Worm (Caenorhabditis elegans) whole organism, young adult: ENCODE measurements around the gene dpf-1.

ENCODE experiments used
- B0261.1 ChIP-seq: sonication (generic microtip); optimal IDR thresholded peaks from 2 replicates; lab custom pipeline; 2016; ENCODE audit warnings: mild to moderate bottlenecking, missing genetic modification characterization, moderate library complexity, missing compliant biosample characterization
- C17E4.6 ChIP-seq: fragments of 200-800 bp; sonication (Bioruptor generic); IDR thresholded peaks from 2 replicates; pipeline ENCODE4 v1.3.6; 2022; ENCODE audit warnings: missing genetic modification reagents, missing genetic modification characterization, missing compliant biosample characterization
- D2030.7 ChIP-seq: fragments of 200-800 bp; sonication (Bioruptor generic); IDR thresholded peaks from 2 replicates; pipeline ENCODE4 v1.3.6; 2022; ENCODE audit warnings: missing genetic modification reagents, missing genetic modification characterization, missing compliant biosample characterization
- F23B12.7 ChIP-seq: sonication (generic microtip); optimal IDR thresholded peaks from 2 replicates; lab custom pipeline; 2017; ENCODE audit warnings: missing genetic modification characterization, mild to moderate bottlenecking, missing compliant biosample characterization, antibody characterized with exemption, moderate library complexity; ENCODE audit not compliant: insufficient read depth
- F33H1.4 ChIP-seq: fragments of 200-800 bp; sonication (Bioruptor generic); IDR thresholded peaks from 2 replicates; pipeline ENCODE4 v1.3.6; 2022; ENCODE audit warnings: missing genetic modification reagents, missing genetic modification characterization, missing compliant biosample characterization
- F49E8.2 ChIP-seq: sonication (generic microtip); optimal IDR thresholded peaks from 3 replicates; lab custom pipeline; 2017; ENCODE audit warnings: missing genetic modification characterization, mild to moderate bottlenecking, missing compliant biosample characterization, antibody characterized with exemption, moderate library complexity; ENCODE audit not compliant: insufficient read depth
- F52B5.7 ChIP-seq: sonication (generic microtip); optimal IDR thresholded peaks from 2 replicates; lab custom pipeline; 2016; ENCODE audit warnings: mild to moderate bottlenecking, missing genetic modification characterization, missing compliant biosample characterization
- ZK185.1 ChIP-seq: sonication (generic microtip); optimal IDR thresholded peaks from 2 replicates; lab custom pipeline; 2016; ENCODE audit warnings: mild to moderate bottlenecking, missing genetic modification characterization, missing compliant biosample characterization; ENCODE audit not compliant: poor library complexity, severe bottlenecking
- aptf-2 ChIP-seq: fragments of 200-800 bp; sonication (Bioruptor generic); conservative IDR thresholded peaks from 2 replicates; pipeline ENCODE4 v1.3.6; 2022; ENCODE audit warnings: missing genetic modification reagents, missing genetic modification characterization, missing compliant biosample characterization
- athp-1 ChIP-seq: sonication (generic microtip); optimal IDR thresholded peaks from 2 replicates; lab custom pipeline; 2017; ENCODE audit warnings: mild to moderate bottlenecking, missing genetic modification characterization, missing compliant biosample characterization
- ceh-27 ChIP-seq: fragments of 200-800 bp; sonication (Bioruptor generic); optimal IDR thresholded peaks from 2 replicates; lab custom pipeline; 2018; ENCODE audit warnings: mild to moderate bottlenecking, missing genetic modification characterization, moderate library complexity, missing compliant biosample characterization
- ceh-40 ChIP-seq: fragments of 200-800 bp; sonication (Bioruptor generic); IDR thresholded peaks from 2 replicates; pipeline ENCODE4 v1.3.6; 2022; ENCODE audit warnings: missing genetic modification characterization, missing compliant biosample characterization
- ceh-91 ChIP-seq: fragments of 200-800 bp; sonication (Bioruptor generic); IDR thresholded peaks from 2 replicates; pipeline ENCODE4 v1.3.6; 2022; ENCODE audit warnings: missing genetic modification reagents, missing genetic modification characterization, missing compliant biosample characterization
- chd-7 ChIP-seq: sonication (generic microtip); optimal IDR thresholded peaks from 2 replicates; lab custom pipeline; 2016; ENCODE audit warnings: mild to moderate bottlenecking, missing genetic modification characterization, moderate library complexity, missing compliant biosample characterization
- die-1 ChIP-seq: sonication (generic microtip); optimal IDR thresholded peaks from 2 replicates; lab custom pipeline; 2016; ENCODE audit warnings: missing genotype, mild to moderate bottlenecking, missing genetic modification characterization, missing compliant biosample characterization
- dox-1 ChIP-seq: fragments of 200-800 bp; sonication (Bioruptor generic); IDR thresholded peaks from 2 replicates; pipeline ENCODE4 v1.3.6; 2022; ENCODE audit warnings: missing genetic modification reagents, missing genetic modification characterization, missing compliant biosample characterization
- egl-44 ChIP-seq: fragments of 200-800 bp; sonication (Bioruptor generic); IDR thresholded peaks from 2 replicates; pipeline ENCODE4 v1.3.6; 2022; ENCODE audit warnings: missing genetic modification reagents, missing genetic modification characterization, missing compliant biosample characterization
- fkh-3 ChIP-seq: sonication (generic microtip); optimal IDR thresholded peaks from 2 replicates; lab custom pipeline; 2016; ENCODE audit warnings: mild to moderate bottlenecking, missing genetic modification characterization, missing compliant biosample characterization
- gei-17 ChIP-seq: fragments of 200-800 bp; sonication (Bioruptor generic); optimal IDR thresholded peaks from 2 replicates; lab custom pipeline; 2018; ENCODE audit warnings: mild to moderate bottlenecking, missing genetic modification characterization, missing compliant biosample characterization
- him-1 ChIP-seq: sonication (generic microtip); optimal IDR thresholded peaks from 2 replicates; lab custom pipeline; 2016; ENCODE audit warnings: missing genotype, missing genetic modification reagents, missing genetic modification characterization, missing compliant biosample characterization
- hmg-1.2 ChIP-seq: fragments of 200-800 bp; sonication (Bioruptor generic); IDR thresholded peaks from 2 replicates; pipeline ENCODE4 v1.3.6; 2022; ENCODE audit warnings: missing genetic modification reagents, missing genetic modification characterization, missing compliant biosample characterization
- let-526 ChIP-seq: fragments of 200-800 bp; sonication (Bioruptor generic); IDR thresholded peaks from 2 replicates; pipeline ENCODE4 v1.3.6; 2022; ENCODE audit warnings: missing genetic modification reagents, missing genetic modification characterization, missing compliant biosample characterization
- lir-1 ChIP-seq: fragments of 200-800 bp; sonication (Bioruptor generic); conservative IDR thresholded peaks from 2 replicates; pipeline ENCODE4 v1.3.6; 2022; ENCODE audit warnings: missing genetic modification reagents, missing genetic modification characterization, missing compliant biosample characterization
- lsl-1 ChIP-seq: fragments of 200-800 bp; sonication (Bioruptor generic); optimal IDR thresholded peaks from 2 replicates; lab custom pipeline; 2018; ENCODE audit warnings: mild to moderate bottlenecking, missing genetic modification characterization, moderate library complexity, missing compliant biosample characterization
- lsy-27 ChIP-seq: sonication (generic microtip); optimal IDR thresholded peaks from 2 replicates; lab custom pipeline; 2017; ENCODE audit warnings: missing genetic modification characterization, mild to moderate bottlenecking, missing compliant biosample characterization, antibody characterized with exemption, missing genotype, borderline replicate concordance; ENCODE audit not compliant: insufficient read depth
- madf-6 ChIP-seq: fragments of 200-800 bp; sonication (Bioruptor generic); IDR thresholded peaks from 2 replicates; pipeline ENCODE4 v1.3.6; 2022; ENCODE audit warnings: missing genetic modification reagents, missing genetic modification characterization, missing compliant biosample characterization
- mcd-1 ChIP-seq: fragments of 200-800 bp; sonication (Bioruptor generic); IDR thresholded peaks from 2 replicates; pipeline ENCODE4 v1.3.6; 2022; ENCODE audit warnings: missing genetic modification reagents, missing genetic modification characterization, missing compliant biosample characterization
- mel-28 ChIP-seq: sonication (generic microtip); optimal IDR thresholded peaks from 2 replicates; lab custom pipeline; 2016; ENCODE audit warnings: borderline replicate concordance, mild to moderate bottlenecking, missing genetic modification characterization, missing compliant biosample characterization
- nfyb-1 ChIP-seq: fragments of 200-800 bp; sonication (Bioruptor generic); IDR thresholded peaks from 2 replicates; pipeline ENCODE4 v1.3.6; 2022; ENCODE audit warnings: missing genetic modification reagents, missing genetic modification characterization, missing compliant biosample characterization
- nhr-90 ChIP-seq: sonication (generic microtip); optimal IDR thresholded peaks from 2 replicates; lab custom pipeline; 2016; ENCODE audit warnings: missing genotype, mild to moderate bottlenecking, missing genetic modification characterization, missing compliant biosample characterization
- pbrm-1 ChIP-seq: fragments of 200-800 bp; sonication (Bioruptor generic); IDR thresholded peaks from 2 replicates; pipeline ENCODE4 v1.3.6; 2022; ENCODE audit warnings: missing genetic modification reagents, missing genetic modification characterization, missing compliant biosample characterization
- rec-8 ChIP-seq, 2 experiments: sonication (generic microtip); optimal IDR thresholded peaks; 2 replicates each; lab custom pipeline; 2016; ENCODE audit warnings: mild to moderate bottlenecking in 2 of 2, missing genetic modification characterization in 2 of 2, missing genetic modification reagents in 2 of 2, missing genotype in 2 of 2, missing biosample characterization in 1 of 2, missing compliant biosample characterization in 1 of 2, moderate library complexity in 1 of 2
- rpc-1 ChIP-seq, 2 experiments: fragments of 150-350 bp in 1 of 2; sonication (generic microtip) in 1 of 2; optimal IDR thresholded peaks; 2 replicates each; lab custom pipeline; 2014 to 2018; ENCODE audit warnings: missing biosample characterization in 1 of 2, missing genetic modification characterization in 1 of 2, missing genetic modification reagents in 1 of 2, missing genotype in 1 of 2
- snpc-3.4 ChIP-seq: sonication (generic microtip); optimal IDR thresholded peaks from 2 replicates; lab custom pipeline; 2017; ENCODE audit warnings: missing genetic modification characterization, mild to moderate bottlenecking, missing compliant biosample characterization, antibody characterized with exemption, moderate library complexity, missing genotype, missing genetic modification reagents
- somi-1 ChIP-seq: fragments of 200-800 bp; sonication (Bioruptor generic); optimal IDR thresholded peaks from 2 replicates; lab custom pipeline; 2018; ENCODE audit warnings: mild to moderate bottlenecking, missing genetic modification characterization, missing compliant biosample characterization
- tbp1 ChIP-seq: fragments of 200-800 bp; sonication (Bioruptor generic); optimal IDR thresholded peaks from 2 replicates; lab custom pipeline; 2018; ENCODE audit warnings: mild to moderate bottlenecking, missing genetic modification characterization, missing compliant biosample characterization
- tbx-9 ChIP-seq: sonication (generic microtip); optimal IDR thresholded peaks from 2 replicates; lab custom pipeline; 2016; ENCODE audit warnings: borderline replicate concordance, missing genetic modification characterization, inconsistent platforms, missing compliant biosample characterization
- tlf-1 ChIP-seq: fragments of 200-800 bp; sonication (Bioruptor generic); optimal IDR thresholded peaks from 2 replicates; lab custom pipeline; 2018; ENCODE audit warnings: mild to moderate bottlenecking, missing genetic modification characterization, missing compliant biosample characterization
- zfh-2 ChIP-seq: fragments of 200-800 bp; sonication (Bioruptor generic); conservative IDR thresholded peaks from 2 replicates; pipeline ENCODE4 v1.3.6; 2022; ENCODE audit warnings: missing genetic modification reagents, missing genetic modification characterization, missing compliant biosample characterization
- ztf-18 ChIP-seq: sonication (generic microtip); optimal IDR thresholded peaks from 2 replicates; lab custom pipeline; 2016; ENCODE audit warnings: missing genotype, mild to moderate bottlenecking, missing genetic modification characterization, missing compliant biosample characterization
- ztf-22 ChIP-seq: fragments of 200-800 bp; sonication (Bioruptor generic); optimal IDR thresholded peaks from 2 replicates; lab custom pipeline; 2018; ENCODE audit warnings: mild to moderate bottlenecking, missing genetic modification characterization, moderate library complexity, missing compliant biosample characterization
- ztf-26 ChIP-seq: sonication (generic microtip); optimal IDR thresholded peaks from 2 replicates; lab custom pipeline; 2017; ENCODE audit warnings: missing genetic modification characterization, missing compliant biosample characterization
- ztf-28 ChIP-seq: fragments of 200-800 bp; sonication (Bioruptor generic); IDR thresholded peaks from 2 replicates; pipeline ENCODE4 v1.3.6; 2022; ENCODE audit warnings: missing genetic modification reagents, missing genetic modification characterization, missing compliant biosample characterization

The dpf-1 gene

ce11 chrV:15512856-15513756, 42.0 kb downstream of the dpf-1 start (continued):
- no peak for TF ChIP-seq athp-1
- no peak for TF ChIP-seq ztf-22 (GFP tag; lab: Kevin White, UChicago)

- TF ChIP-seq lir-1 (GFP tag; lab: Robert Waterston, UW), result no peak
- TF ChIP-seq lsy-27 (tag; lab: Kevin White, UChicago), result no peak
- peak; percentile 5 for TF ChIP-seq ztf-18 (tag; lab: Kevin White, UChicago)
- TF ChIP-seq mel-28, result no peak
- TF ChIP-seq hmg-1.2 (GFP tag; lab: Robert Waterston, UW), result peak; percentile 41; the same call in 1 of the 2 replicates
- peak; percentile 23; the same call in 1 of the 2 replicates for TF ChIP-seq madf-6 (GFP tag; lab: Robert Waterston, UW)
- TF ChIP-seq dox-1 (GFP tag; lab: Robert Waterston, UW), result peak; percentile 77
- TF ChIP-seq somi-1 (GFP tag; lab: Kevin White, UChicago), result no peak
- TF ChIP-seq mcd-1 (GFP tag; lab: Robert Waterston, UW), result 0 out of 2 replicates have a peak, but pooled peaks have one; percentile 8
- peak; percentile 65 for TF ChIP-seq him-1 (tag; lab: Kevin White, UChicago)
- TF ChIP-seq ceh-27, result peak; percentile 39
- no peak for TF ChIP-seq ZK185.1
- peak; percentile 13 for TF ChIP-seq ztf-26
- peak; percentile 22 for TF ChIP-seq F49E8.2 (tag; lab: Kevin White, UChicago)
- no peak for TF ChIP-seq rec-8 (tag; optimal IDR thresholded peaks at IDR 0.05; lab: Kevin White, UChicago)
- peak; percentile 47 for TF ChIP-seq rpc-1 (optimal IDR thresholded peaks at IDR 0.05; lab: Kevin White, UChicago)
- peak; percentile 73 for TF ChIP-seq rpc-1 (tag; optimal IDR thresholded peaks at IDR 0.05; lab: Kevin White, UChicago)
- TF ChIP-seq egl-44, result no peak
- peak; percentile 40 for TF ChIP-seq die-1 (tag; lab: Kevin White, UChicago)
- peak; percentile 51 for TF ChIP-seq nhr-90 (tag; lab: Kevin White, UChicago)
- TF ChIP-seq lsl-1 (GFP tag; lab: Kevin White, UChicago), result peak; percentile 40
- no peak for TF ChIP-seq let-526 (GFP tag; lab: Robert Waterston, UW)
- TF ChIP-seq F23B12.7 (tag; lab: Kevin White, UChicago), result peak; percentile 33
- TF ChIP-seq D2030.7, result peak; percentile 66
- peak; percentile 54; the same call in 1 of the 2 replicates for TF ChIP-seq F33H1.4 (GFP tag; lab: Robert Waterston, UW)
- no peak for TF ChIP-seq tlf-1 (GFP tag; lab: Kevin White, UChicago)
- TF ChIP-seq tbp1, result peak; percentile 89
- no peak for TF ChIP-seq ztf-28 (GFP tag; lab: Robert Waterston, UW)
- TF ChIP-seq chd-7 (tag; lab: Kevin White, UChicago), result no peak
- TF ChIP-seq pbrm-1 (GFP tag; lab: Robert Waterston, UW), result peak; percentile 63
- 0 out of 2 replicates have a peak, but pooled peaks have one; percentile 32 for TF ChIP-seq aptf-2 (GFP tag; lab: Robert Waterston, UW)
- no peak for TF ChIP-seq tbx-9 (tag; lab: Kevin White, UChicago)
- TF ChIP-seq fkh-3, result no peak
- no peak for TF ChIP-seq athp-1
- no peak for TF ChIP-seq C17E4.6 (GFP tag; lab: Robert Waterston, UW)
- no peak for TF ChIP-seq nfyb-1
- peak; percentile 50; the same call in 1 of the 2 replicates for TF ChIP-seq zfh-2 (GFP tag; lab: Robert Waterston, UW)
- TF ChIP-seq B0261.1 (tag; lab: Kevin White, UChicago), result peak; percentile 77
- TF ChIP-seq F52B5.7, result peak; percentile 16
- TF ChIP-seq ceh-40 (GFP tag; lab: Robert Waterston, UW), result no peak
- TF ChIP-seq ceh-91 (GFP tag; lab: Robert Waterston, UW), result no peak
- no peak for TF ChIP-seq gei-17 (GFP tag; lab: Kevin White, UChicago)
- peak; percentile 6 for TF ChIP-seq snpc-3.4
Measured at ce11 chrV:15515365-15515764, 44.2 kb downstream of the dpf-1 start.
